Fruit fly (Drosophila melanogaster): Measurements from ENCODE around the gene CG4751.

CG4751 gene

dm6 chr2L:11130151-11131008 lies at the start of gene CG4751, which contains the start of gene RfC38:
Gene CG4751, plus strand, starts transcription at chr2L:11130737.
Gene RfC38, minus strand, starts transcription at chr2L:11130645.
- TF ChIP-seq CG17806 (tag; optimal IDR thresholded peaks at IDR 0.05), result no peak
- no peak for TF ChIP-seq Pif1B (GFP tag; optimal IDR thresholded peaks at IDR 0.05)
- TF ChIP-seq CG9948 (tag; optimal IDR thresholded peaks at IDR 0.05), result no peak
- no peak for TF ChIP-seq rn (GFP tag; IDR thresholded peaks at IDR 0.05)

DNA sequence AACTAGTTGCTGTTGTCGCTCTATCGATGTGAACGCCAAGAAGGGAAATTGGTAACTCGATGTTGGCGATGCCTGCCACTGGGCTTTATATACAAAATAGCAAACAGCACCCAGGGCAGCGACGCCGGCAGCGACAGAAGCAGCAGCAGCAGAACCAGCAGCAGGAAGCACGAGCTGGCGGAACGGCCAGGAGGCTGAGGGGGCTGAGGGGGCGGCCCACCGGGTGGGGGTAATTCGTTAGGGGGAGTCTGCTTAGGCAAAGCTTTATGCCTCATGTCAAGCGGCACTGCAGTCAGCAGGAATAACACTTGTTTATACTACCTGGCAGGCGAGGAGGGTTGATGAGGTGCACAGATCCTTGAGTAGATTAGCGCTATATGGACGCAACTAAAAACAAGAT lies 49.2 kb upstream of the CG4751 start, which contains the start of gene AstC:
Gene AstC (minus strand): TSS at position 63 of the 400 bp plus-strand sequence.
- TF ChIP-seq CG32121 (GFP tag; IDR thresholded peaks at IDR 0.05) (no peak), CG10348 (GFP tag; IDR thresholded peaks at IDR 0.05) (no peak), gl (tag; optimal IDR thresholded peaks at IDR 0.05) (no peak), CG8159 (tag; optimal IDR thresholded peaks at IDR 0.05) (no peak)

dm6 chr2L:11082025-11082424 lies 48.5 kb upstream of the CG4751 start:
- TF ChIP-seq CG12605 (GFP tag; IDR thresholded peaks at IDR 0.05) (peak; percentile 95), CG4496 (GFP tag; IDR thresholded peaks at IDR 0.05) (no peak)

dm6 chr2L:11085129-11085528 lies 45.4 kb upstream of the CG4751 start, which contains the start of gene AstCC:
Gene AstCC, minus strand, starts transcription at chr2L:11085229.
- no peak for TF ChIP-seq CG8301 (tag; optimal IDR thresholded peaks at IDR 0.05)
- no peak for TF ChIP-seq CG8159 (tag; optimal IDR thresholded peaks at IDR 0.05)
- no peak for TF ChIP-seq gl (tag; optimal IDR thresholded peaks at IDR 0.05)
- TF ChIP-seq CG4496 (GFP tag; IDR thresholded peaks at IDR 0.05), result no peak
- TF ChIP-seq CG12605 (GFP tag; IDR thresholded peaks at IDR 0.05), result no peak
- no peak for TF ChIP-seq Snoo (tag; optimal IDR thresholded peaks at IDR 0.05)
- no peak for TF ChIP-seq CG14655 (GFP tag; optimal IDR thresholded peaks at IDR 0.05)
- TF ChIP-seq Ets98B (GFP tag; IDR thresholded peaks at IDR 0.05), result no peak
- TF ChIP-seq CG17806 (tag; optimal IDR thresholded peaks at IDR 0.05), result no peak
- no peak for TF ChIP-seq CG13204 (GFP tag; optimal IDR thresholded peaks at IDR 0.05)
- no peak for TF ChIP-seq Pif1B (GFP tag; optimal IDR thresholded peaks at IDR 0.05)
- TF ChIP-seq rn (GFP tag; IDR thresholded peaks at IDR 0.05), result no peak
- TF ChIP-seq EcR (GFP tag; optimal IDR thresholded peaks at IDR 0.05), result no peak

DNA sequence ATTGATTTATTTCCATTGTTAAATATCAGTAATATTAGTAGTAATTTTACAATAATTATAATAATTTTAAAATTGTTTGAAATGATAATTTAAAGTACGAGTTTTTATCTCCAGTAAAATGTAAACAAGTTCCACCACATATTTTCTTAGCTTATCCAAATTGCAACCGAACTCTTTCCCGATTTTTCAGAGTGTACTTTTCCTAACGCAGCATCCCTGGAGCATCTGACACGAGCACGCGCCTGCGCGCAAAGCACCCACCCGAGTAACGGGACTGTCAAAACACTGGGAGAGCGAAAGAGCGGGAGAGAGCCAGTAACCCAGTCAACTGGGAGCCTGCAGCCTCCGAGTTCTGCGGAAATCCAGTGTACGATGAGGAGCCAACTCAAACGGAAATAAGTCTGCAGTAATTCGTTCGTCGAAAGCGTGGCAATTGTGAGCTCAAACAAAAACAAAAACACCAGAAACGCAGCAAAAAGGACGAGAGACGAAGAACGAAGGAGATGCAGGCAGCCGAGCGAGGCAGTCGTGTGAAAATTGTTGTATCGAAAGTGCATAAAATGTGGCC lies 44.1 kb upstream of the CG4751 start, which contains the start of gene CG16854:
Gene CG16854 (plus strand): TSS at position 365 of the 568 bp plus-strand sequence.
- 0 out of 3 replicates have a peak, but pooled peaks have one; percentile 7 for TF ChIP-seq CG4496 (GFP tag; IDR thresholded peaks at IDR 0.05)
- TF ChIP-seq rn (GFP tag; IDR thresholded peaks at IDR 0.05), result no peak
- no peak for TF ChIP-seq Pif1A (GFP tag; optimal IDR thresholded peaks at IDR 0.05)
- TF ChIP-seq Snoo (tag; optimal IDR thresholded peaks at IDR 0.05), result no peak
- TF ChIP-seq fd96Ca (GFP tag; IDR thresholded peaks at IDR 0.05), result 0 out of 3 replicates have a peak, but pooled peaks have one; percentile 31
- TF ChIP-seq D1 (tag; optimal IDR thresholded peaks at IDR 0.05), result no peak
- TF ChIP-seq CG34367 (tag; optimal IDR thresholded peaks at IDR 0.05), result no peak
- no peak for TF ChIP-seq CG8301 (tag; optimal IDR thresholded peaks at IDR 0.05)
- no peak for TF ChIP-seq CG14655 (GFP tag; optimal IDR thresholded peaks at IDR 0.05)

- no peak for TF ChIP-seq CG14655 (GFP tag; optimal IDR thresholded peaks at IDR 0.05)
- TF ChIP-seq Pif1A (GFP tag; optimal IDR thresholded peaks at IDR 0.05), result no peak
- no peak for TF ChIP-seq CG4496 (GFP tag; IDR thresholded peaks at IDR 0.05)
- TF ChIP-seq CG32121 (GFP tag; IDR thresholded peaks at IDR 0.05), result peak; percentile 37; the same call in 1 of the 2 replicates
- no peak for TF ChIP-seq CG8159 (tag; optimal IDR thresholded peaks at IDR 0.05)
- TF ChIP-seq Pif1B (GFP tag; optimal IDR thresholded peaks at IDR 0.05), result no peak
- TF ChIP-seq Snoo (tag; optimal IDR thresholded peaks at IDR 0.05), result no peak
- TF ChIP-seq EcR (GFP tag; optimal IDR thresholded peaks at IDR 0.05), result no peak
- no peak for TF ChIP-seq CG34367 (tag; optimal IDR thresholded peaks at IDR 0.05)
- TF ChIP-seq rn (GFP tag; IDR thresholded peaks at IDR 0.05), result no peak
- TF ChIP-seq CG13204 (GFP tag; optimal IDR thresholded peaks at IDR 0.05), result no peak
- TF ChIP-seq D1 (tag; optimal IDR thresholded peaks at IDR 0.05), result peak; percentile 87
- TF ChIP-seq CG17806 (tag; optimal IDR thresholded peaks at IDR 0.05), result peak; percentile 39
- peak; percentile 42 for TF ChIP-seq CG15710 (tag; optimal IDR thresholded peaks at IDR 0.05)
- no peak for TF ChIP-seq fd96Ca (GFP tag; IDR thresholded peaks at IDR 0.05)
These were observed 39.4 kb upstream of the CG4751 start, which contains the start of gene Wdr59 for dm6 chr2L:11091111-11091510. Gene Wdr59, plus strand, starts transcription at chr2L:11091444.

DNA sequence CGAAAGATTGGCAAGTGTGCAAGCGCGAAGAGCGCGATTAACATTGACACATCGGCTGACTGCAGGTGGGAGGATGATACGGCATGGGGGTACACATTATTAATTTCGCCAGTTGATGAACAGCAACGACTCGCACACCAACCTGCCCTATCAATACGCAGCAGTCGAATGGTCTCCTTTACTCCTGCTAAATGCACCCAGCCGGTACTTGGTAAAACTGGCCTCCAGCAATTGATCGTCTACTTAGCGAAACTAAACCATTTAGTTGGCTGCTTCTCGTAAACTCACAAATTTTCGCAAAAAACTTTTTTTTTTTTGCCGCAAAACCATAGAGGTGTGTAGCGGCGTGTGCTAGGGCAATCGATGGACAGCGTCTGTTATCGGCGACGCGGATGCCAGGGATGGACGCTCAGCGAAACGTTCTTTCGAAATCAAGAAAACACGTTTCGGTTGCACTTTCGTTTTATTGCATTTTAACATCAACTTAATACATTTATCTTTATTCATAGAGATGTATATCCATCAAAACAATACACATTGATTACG lies 29.9 kb upstream of the CG4751 start, which contains the start of gene Ge-1:
Gene Ge-1 (minus strand): TSS at position 373 of the 546 bp plus-strand sequence.
- TF ChIP-seq gl (tag; optimal IDR thresholded peaks at IDR 0.05), result peak; percentile 2
- TF ChIP-seq CG32121 (GFP tag; IDR thresholded peaks at IDR 0.05), result no peak
- no peak for TF ChIP-seq Ets98B (GFP tag; IDR thresholded peaks at IDR 0.05)
- no peak for TF ChIP-seq CG4496 (GFP tag; IDR thresholded peaks at IDR 0.05)
- TF ChIP-seq D1 (tag; optimal IDR thresholded peaks at IDR 0.05), result no peak
- no peak for TF ChIP-seq CG8159 (tag; optimal IDR thresholded peaks at IDR 0.05)
